Fruit fly (Drosophila melanogaster) Kc167 (cell line): ENCODE results near the gene Torsin.

ENCODE experiments used
- Myc ChIP-seq: fragments of >200 bp; optimal IDR thresholded peaks from 2 replicates; lab custom pipeline; 2017; ENCODE audit warnings: missing external identifiers
- Sin3A ChIP-seq: fragments of >200 bp; optimal IDR thresholded peaks from 2 replicates; lab custom pipeline; 2018; ENCODE audit warnings: missing external identifiers
- h ChIP-seq: fragments of >200 bp; optimal IDR thresholded peaks from 3 replicates; lab custom pipeline; 2018; ENCODE audit warnings: missing external identifiers
- insv ChIP-seq: fragments of >200 bp; optimal IDR thresholded peaks from 3 replicates; lab custom pipeline; 2018; ENCODE audit warnings: missing external identifiers
- psq ChIP-seq: fragments of >200 bp; optimal IDR thresholded peaks from 2 replicates; lab custom pipeline; 2017; ENCODE audit warnings: missing external identifiers
- ttk ChIP-seq: sonication (Bioruptor generic); optimal IDR thresholded peaks from 2 replicates; lab custom pipeline; 2017; ENCODE audit warnings: missing external identifiers

Torsin gene

DNA sequence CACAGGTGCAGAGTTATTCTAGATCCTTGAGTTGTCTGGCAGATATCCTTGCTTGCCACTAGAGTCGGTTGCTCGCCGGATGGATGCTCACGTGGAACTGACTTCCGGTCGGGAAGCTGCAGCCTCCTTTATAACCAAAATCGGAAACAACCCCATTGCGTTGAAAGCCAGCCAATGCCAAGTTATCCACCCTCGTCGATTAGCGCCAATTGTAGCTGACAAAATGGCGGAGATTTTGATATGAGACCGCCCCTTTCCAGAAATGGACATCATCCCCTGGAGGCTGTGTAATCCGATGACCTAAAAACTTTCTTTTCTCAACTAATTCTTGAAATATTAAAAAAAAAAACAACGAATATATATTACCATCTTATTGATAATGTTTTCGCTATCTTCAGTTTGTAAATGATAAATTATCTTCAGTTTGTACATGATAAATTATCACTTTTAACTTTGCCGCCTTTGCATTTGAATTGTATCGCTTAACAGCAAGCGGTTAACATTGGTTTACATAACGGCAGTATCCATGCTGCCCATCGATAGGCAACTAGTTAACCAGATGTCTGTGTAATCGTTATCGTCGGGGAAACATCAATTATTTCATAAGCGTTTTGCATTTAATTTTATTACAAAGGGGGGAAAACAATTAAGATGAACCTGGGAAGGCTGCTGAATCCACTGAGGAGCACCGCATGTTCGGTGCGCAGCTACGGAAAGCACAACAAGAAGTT lies 2.4 kb downstream of the Torsin start, which contains the start of the genes HLH4C and mRpL30:
Gene HLH4C (minus strand): TSS at position 99 of the 731 bp plus-strand sequence.
Gene mRpL30 (plus strand): TSS at position 556 of the 731 bp plus-strand sequence.
- no peak for TF ChIP-seq insv
- no peak for TF ChIP-seq h (lab: Kevin White, UChicago)
- TF ChIP-seq Sin3A (lab: Kevin White, UChicago), result no peak
- no peak for TF ChIP-seq ttk (lab: Kevin White, UChicago)
- no peak for TF ChIP-seq psq (lab: Kevin White, UChicago)
- TF ChIP-seq Myc (lab: Kevin White, UChicago), result no peak

DNA sequence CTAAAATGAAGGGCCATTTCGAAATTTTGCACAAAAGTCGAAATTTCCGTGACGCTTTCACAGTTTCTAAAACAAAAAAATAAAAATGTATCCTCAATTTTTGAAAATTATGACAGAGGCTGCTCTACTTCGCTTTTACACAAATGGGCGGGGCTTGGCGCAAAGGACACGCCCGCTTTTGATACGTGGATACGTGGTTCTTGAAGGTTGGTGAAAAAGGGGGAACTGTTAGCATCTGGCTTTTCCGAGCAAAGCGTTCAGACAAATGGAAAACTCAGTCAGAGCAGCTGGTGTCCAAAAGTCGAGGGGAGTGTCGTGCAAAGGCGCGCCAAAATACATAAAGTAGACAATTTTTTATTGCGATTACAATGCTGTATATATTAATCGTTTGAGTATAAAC lies 5.1 kb downstream of the Torsin start, which contains the start of gene CG3062:
Gene CG3062 (minus strand): TSS at position 101 of the 400 bp plus-strand sequence.
- TF ChIP-seq insv (no peak), Sin3A (lab: Kevin White, UChicago) (no peak), Myc (lab: Kevin White, UChicago) (no peak), ttk (lab: Kevin White, UChicago) (no peak), h (lab: Kevin White, UChicago) (no peak), psq (lab: Kevin White, UChicago) (no peak)

DNA sequence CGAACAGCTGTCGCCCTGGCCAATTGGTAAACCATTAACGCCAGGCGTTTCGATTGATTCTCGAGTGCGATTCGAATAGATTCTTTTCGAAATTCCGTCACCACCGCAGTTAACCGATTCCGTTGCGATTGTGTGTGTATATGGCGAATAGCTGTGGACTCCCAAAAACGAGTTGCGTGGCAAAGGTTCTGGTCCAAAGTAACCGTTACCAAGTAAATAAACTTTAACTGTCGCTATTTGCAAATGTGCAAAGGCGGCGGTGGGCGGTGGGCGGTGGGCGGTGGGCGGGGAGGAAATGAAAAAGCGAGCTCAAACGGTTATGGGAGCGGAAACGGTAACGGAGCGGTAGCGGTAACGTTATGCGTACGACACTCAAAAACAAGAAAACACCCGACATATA lies 5.9 kb downstream of the Torsin start, which contains the start of gene CG3081:
Gene CG3081 (minus strand): TSS at position 101 of the 400 bp plus-strand sequence.
- TF ChIP-seq Sin3A (lab: Kevin White, UChicago) (no peak), insv (no peak), ttk (lab: Kevin White, UChicago) (no peak), Myc (lab: Kevin White, UChicago) (no peak), h (lab: Kevin White, UChicago) (no peak), psq (lab: Kevin White, UChicago) (no peak)

DNA sequence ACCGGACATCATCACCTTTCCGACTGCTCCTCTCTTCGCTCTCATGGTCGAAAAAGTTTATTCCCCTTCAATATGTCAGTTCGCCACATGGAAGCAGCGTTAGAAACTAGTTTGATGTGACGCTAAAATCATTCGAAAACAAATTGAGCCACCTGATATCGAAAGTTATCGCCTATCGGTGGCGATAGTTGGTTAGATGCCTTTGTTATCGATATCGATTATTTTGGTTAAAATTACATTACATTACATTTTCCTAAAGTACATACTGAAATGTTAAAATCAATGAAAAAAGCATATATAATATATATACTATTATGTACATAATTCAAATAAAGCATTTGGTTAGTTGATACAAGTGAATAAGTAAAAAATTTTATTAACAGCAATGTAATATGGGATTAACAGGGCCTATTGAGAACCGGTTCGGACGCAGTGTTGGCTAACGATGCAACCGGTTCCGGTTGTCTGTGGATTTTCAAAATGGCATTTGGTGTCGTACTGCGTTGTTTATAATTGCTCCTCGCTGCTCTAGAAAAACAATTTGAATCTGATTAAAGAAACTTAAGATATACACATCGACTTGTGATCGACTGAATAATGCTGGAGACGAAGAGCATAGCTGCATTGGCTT lies 13.9 kb downstream of the Torsin start, which contains the start of the genes Alms1a and pon:
Gene Alms1a (minus strand): TSS at position 149 of the 631 bp plus-strand sequence.
Gene pon (plus strand): TSS at position 463 of the 631 bp plus-strand sequence.
- TF ChIP-seq insv (no peak), Sin3A (lab: Kevin White, UChicago) (no peak), h (lab: Kevin White, UChicago) (no peak), ttk (lab: Kevin White, UChicago) (no peak), psq (lab: Kevin White, UChicago) (no peak), Myc (lab: Kevin White, UChicago) (no peak)

DNA sequence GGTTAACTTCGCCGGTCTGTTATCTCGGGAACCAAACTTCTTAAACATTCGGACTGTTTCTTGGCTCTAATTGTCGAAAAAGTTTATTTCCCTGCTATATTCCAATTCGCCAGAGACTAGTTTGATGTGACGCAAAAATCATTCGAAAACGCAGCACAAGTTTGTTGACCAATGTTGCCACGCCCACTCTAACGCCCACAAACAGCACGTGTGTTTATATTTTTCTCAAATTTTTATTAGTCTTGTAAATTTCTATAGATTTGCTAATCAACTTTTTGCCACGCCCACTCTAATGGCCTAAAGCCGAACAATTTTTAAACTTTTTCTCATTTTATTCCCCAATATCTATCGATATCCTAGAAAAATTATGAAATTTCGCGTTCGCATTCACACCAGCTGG lies 19.0 kb downstream of the Torsin start, which contains the start of gene Alms1b:
Gene Alms1b (minus strand): TSS at position 101 of the 400 bp plus-strand sequence.
- TF ChIP-seq h (lab: Kevin White, UChicago) (no peak), insv (no peak), ttk (lab: Kevin White, UChicago) (no peak), psq (lab: Kevin White, UChicago) (no peak), Myc (lab: Kevin White, UChicago) (no peak)

DNA sequence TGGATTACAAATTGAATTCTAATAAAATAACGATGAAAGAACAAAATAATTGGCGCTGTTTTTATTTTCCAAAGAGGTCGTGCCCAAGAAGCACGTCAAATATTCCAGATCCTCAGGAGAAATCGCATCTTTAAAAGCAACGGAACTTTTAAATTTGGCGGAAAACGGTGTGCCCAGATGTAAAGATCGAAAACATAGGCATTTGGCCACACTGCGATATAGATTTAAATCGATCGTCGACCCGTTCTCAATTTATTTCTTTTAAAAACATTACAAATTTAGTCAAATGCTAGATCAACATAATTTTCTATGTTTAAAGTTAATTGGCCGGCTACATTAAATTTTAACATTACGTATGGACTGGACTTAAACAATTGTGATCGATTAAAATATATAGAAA lies 22.7 kb downstream of the Torsin start:
- TF ChIP-seq ttk (lab: Kevin White, UChicago) (no peak), insv (no peak), h (lab: Kevin White, UChicago) (no peak), Sin3A (lab: Kevin White, UChicago) (no peak), psq (lab: Kevin White, UChicago) (no peak), Myc (lab: Kevin White, UChicago) (no peak)

DNA sequence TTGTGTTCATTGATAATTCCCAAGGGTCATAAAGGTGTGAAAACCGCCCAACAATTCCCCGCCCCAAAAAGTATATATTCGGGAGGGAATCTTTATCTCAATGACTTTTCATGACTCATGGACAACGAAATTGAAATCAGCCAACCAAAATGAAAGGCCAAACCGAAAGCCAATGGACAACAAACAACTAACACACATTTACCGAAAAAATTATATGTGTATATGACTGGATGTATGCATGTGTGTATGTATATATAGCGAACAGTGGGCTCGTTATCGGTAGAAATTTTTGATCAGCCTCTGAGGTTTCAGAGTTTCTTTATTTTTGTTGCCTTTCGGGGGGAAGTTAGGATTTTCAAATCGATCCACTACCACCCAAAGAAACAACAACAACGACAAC lies 31.0 kb downstream of the Torsin start:
- no peak for TF ChIP-seq h (lab: Kevin White, UChicago)

DNA sequence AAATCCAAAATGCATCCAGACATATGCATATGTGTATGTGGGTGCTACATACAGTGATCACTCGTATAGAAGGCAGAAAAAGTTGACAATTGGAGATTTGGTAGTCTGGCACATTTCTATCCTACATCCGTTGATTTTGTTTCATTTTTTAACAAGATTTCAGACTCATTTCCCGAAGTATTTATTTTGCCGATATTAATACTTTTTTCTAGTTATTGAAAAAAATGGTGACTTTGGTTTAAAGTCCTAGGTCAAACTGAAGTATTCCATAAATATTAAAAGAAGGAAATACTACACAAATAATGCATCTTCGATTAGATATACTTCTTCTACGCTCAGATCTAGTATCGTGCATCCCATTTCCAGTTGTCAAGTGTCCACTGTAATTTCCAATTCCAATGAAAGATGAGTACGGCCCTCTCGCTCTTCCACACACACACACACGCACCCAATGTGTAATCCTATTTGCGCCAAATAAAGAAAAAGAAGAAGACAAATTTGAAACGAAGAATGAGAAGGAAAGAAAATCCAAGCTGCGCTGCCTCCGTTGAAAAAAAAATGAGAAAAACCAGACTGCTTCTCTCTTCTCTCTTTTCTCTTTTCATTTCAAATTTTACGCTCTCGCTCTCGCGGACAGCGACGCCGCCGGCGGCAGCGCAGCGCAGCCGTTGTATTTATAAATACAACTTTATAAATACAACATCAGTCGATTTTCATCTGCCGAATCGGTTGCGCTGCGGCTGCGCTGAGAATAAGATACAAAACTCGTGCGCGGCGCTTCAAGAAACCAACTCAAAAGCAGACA lies 32.8 kb downstream of the Torsin start, which contains the start of gene peb:
Gene peb (plus strand): TSS at position 700 of the 805 bp plus-strand sequence.
- TF ChIP-seq ttk (lab: Kevin White, UChicago), result no peak
- no peak for TF ChIP-seq h (lab: Kevin White, UChicago)
- TF ChIP-seq insv, result no peak

DNA sequence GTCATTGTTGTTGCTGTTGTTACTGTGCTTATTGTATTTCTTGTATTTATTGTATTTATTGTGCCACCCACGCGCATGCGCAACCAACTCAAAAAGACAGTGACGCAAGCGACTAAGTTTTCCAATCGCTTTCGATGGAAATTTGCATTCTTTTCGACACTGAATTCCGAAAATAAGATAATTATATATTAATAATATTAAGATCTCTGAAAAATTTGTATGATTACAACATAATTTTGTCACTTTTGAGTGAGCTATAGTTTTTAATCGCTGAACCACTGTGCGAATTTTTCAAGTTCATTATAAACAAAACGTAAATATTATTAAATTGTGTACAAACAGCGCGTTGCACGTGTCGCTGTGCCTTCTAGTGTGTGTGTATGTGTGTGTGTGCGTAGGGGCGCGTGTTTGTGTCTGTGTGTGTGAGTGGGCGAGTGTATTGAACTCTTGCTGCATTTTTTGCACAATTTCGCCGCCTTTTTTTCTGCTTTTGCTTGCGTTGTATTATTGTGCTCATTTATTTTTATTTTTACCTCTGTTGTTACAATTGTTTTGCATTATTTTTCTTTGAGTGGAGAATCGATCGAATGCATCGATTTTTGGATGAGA lies 34.0 kb downstream of the Torsin start:
- TF ChIP-seq ttk (lab: Kevin White, UChicago), result no peak
- no peak for TF ChIP-seq insv
- TF ChIP-seq h (lab: Kevin White, UChicago), result no peak
- no peak for TF ChIP-seq Sin3A (lab: Kevin White, UChicago)
- TF ChIP-seq psq (lab: Kevin White, UChicago), result no peak
- no peak for TF ChIP-seq Myc (lab: Kevin White, UChicago)

DNA sequence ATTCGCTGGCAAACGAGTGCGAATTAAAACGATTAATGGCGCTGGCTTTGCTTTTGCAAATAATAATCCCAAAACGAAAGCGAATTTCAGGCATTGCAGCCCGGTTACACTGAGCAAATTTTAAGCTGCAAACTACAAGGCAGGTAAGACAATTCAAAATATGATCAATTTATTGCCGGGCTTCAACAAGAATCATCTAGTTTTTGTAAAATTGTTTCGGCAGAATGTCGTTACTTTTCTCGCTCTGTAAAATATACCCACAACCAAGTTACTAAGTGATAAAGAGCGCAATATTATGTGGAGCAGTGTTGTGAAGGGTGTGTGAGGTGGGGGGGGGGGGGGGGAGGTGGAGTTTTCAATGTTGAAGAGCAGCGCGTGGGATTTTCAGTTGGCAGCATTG lies 34.9 kb downstream of the Torsin start:
- TF ChIP-seq psq (lab: Kevin White, UChicago) (no peak), Myc (lab: Kevin White, UChicago) (no peak), h (lab: Kevin White, UChicago) (no peak), insv (no peak), ttk (lab: Kevin White, UChicago) (no peak), Sin3A (lab: Kevin White, UChicago) (no peak)

DNA sequence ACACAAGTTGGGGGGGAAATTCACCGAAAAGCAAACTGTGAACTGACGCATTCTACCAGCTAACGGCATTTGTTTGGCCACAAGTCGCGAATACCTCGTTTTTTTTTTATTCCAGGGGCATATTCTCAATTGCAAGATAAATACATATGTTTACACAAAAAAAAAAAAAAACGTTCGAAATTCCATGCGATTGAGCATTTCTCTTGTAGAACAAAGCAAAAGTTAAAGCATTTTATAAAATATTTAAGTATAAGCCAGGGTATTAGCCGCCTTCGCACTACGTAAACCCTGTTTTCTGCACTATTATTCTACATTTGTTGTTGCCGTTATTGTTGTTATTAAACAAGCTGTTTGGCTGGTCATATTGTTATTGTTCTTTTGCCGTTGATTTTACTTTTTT lies 35.5 kb downstream of the Torsin start:
- TF ChIP-seq psq (lab: Kevin White, UChicago) (no peak), Sin3A (lab: Kevin White, UChicago) (no peak), h (lab: Kevin White, UChicago) (no peak), ttk (lab: Kevin White, UChicago) (no peak), Myc (lab: Kevin White, UChicago) (no peak), insv (no peak)
